Worm (Caenorhabditis elegans): ENCODE measurements around the gene F41E6.1.

The F41E6.1 gene

DNA sequence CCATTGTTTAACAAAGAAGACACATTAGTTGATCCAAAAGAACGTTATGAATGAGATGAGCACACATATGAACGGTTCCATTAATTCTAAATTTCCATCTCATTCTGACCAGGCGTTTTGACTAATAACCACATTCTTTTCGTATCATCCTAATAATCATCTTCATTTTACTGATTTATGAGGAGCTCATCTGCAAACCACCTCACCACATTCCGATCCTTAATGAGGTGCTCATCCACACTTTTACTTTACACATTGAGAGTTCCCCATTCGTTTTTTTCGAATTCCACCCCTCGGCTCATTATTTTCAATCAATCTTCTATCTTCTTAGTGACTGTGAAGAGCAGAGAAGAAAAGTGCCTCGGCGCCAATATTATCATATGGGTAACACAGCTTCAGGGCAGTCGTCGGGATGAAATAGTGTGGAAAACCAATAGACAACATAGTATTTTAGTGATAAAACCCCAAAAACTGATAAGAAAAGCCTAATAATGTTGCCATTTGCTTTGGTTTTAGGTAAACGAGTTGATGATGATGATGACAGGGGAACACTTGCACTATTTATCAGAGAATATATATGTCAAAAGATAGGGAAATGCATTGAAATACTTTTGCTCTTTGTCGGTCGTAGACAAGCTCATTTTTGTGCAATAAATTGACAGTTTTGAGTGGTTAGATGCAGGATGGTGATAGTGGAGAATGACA is 28.7 kb downstream of the F41E6.1 start (continued):
- peak; percentile 93 for TF ChIP-seq nhr-102 (tag; optimal IDR thresholded peaks at IDR 0.05)
- TF ChIP-seq nhr-237 (tag; optimal IDR thresholded peaks at IDR 0.05) = no peak
- no peak for TF ChIP-seq R02D3.7 (tag; optimal IDR thresholded peaks at IDR 0.05)
- peak; percentile 73 for TF ChIP-seq T20F7.1 (GFP tag; optimal IDR thresholded peaks at IDR 0.05)
- TF ChIP-seq pha-4 (GFP tag; IDR thresholded peaks at IDR 0.05) = peak; percentile 85; the same call in 1 of the 2 replicates
- TF ChIP-seq pha-4 (tag; optimal IDR thresholded peaks at IDR 0.05) = peak; percentile 23
- no peak for TF ChIP-seq snpc-4 (tag; optimal IDR thresholded peaks at IDR 0.05)
- no peak for TF ChIP-seq lir-3 (tag; optimal IDR thresholded peaks at IDR 0.05)
- TF ChIP-seq pqm-1 (tag; optimal IDR thresholded peaks at IDR 0.05) = peak; percentile 99
- no peak for TF ChIP-seq set-16 (GFP tag; IDR thresholded peaks at IDR 0.05)
- peak; percentile 22 for TF ChIP-seq nhr-6 (tag; optimal IDR thresholded peaks at IDR 0.05)
- TF ChIP-seq zfp-2 (tag; optimal IDR thresholded peaks at IDR 0.05) = no peak
- no peak for TF ChIP-seq mdl-1 (tag; optimal IDR thresholded peaks at IDR 0.05)
- peak; percentile 77 for TF ChIP-seq nhr-28 (tag; optimal IDR thresholded peaks at IDR 0.05)
- TF ChIP-seq lin-13 (GFP tag; optimal IDR thresholded peaks at IDR 0.05) = no peak
- no peak for TF ChIP-seq hmg-1.1 (GFP tag; IDR thresholded peaks at IDR 0.05)
- TF ChIP-seq dpl-1 (GFP tag; optimal IDR thresholded peaks at IDR 0.05) = no peak
- no peak for TF ChIP-seq spr-3 (GFP tag; optimal IDR thresholded peaks at IDR 0.05)
- TF ChIP-seq zfp-3 (GFP tag; conservative IDR thresholded peaks at IDR 0.05) = no peak
- TF ChIP-seq nhr-25 (tag; optimal IDR thresholded peaks at IDR 0.05; ENCODE audit: borderline replicate concordance, insufficient read depth) = no peak
- no peak for TF ChIP-seq tag-97 (GFP tag; IDR thresholded peaks at IDR 0.05)
- TF ChIP-seq jun-1 (tag; optimal IDR thresholded peaks at IDR 0.05) = peak; percentile 64
- TF ChIP-seq Y105C5A.15 (GFP tag; IDR thresholded peaks at IDR 0.05) = no peak
- TF ChIP-seq duxl-1 (tag; optimal IDR thresholded peaks at IDR 0.05; ENCODE audit: poor library complexity) = no peak
- no peak for TF ChIP-seq ama-1 (optimal IDR thresholded peaks at IDR 0.05)
- no peak for TF ChIP-seq ZK337.2 (GFP tag; IDR thresholded peaks at IDR 0.05)
- no peak for TF ChIP-seq ces-1 (GFP tag; optimal IDR thresholded peaks at IDR 0.05)
- no peak for TF ChIP-seq daf-12 (tag; optimal IDR thresholded peaks at IDR 0.05)
- TF ChIP-seq ceh-82 (tag; optimal IDR thresholded peaks at IDR 0.05) = no peak
- peak; percentile 88 to 96 for TF ChIP-seq unc-62 (GFP tag; optimal IDR thresholded peaks at IDR 0.05 in 1 of 2)
- no peak for TF ChIP-seq unc-62 (tag; optimal IDR thresholded peaks at IDR 0.05)
- no peak for TF ChIP-seq mxl-2 (GFP tag; conservative IDR thresholded peaks at IDR 0.05)
- no peak for TF ChIP-seq lim-7 (GFP tag; IDR thresholded peaks at IDR 0.05)
- no peak for TF ChIP-seq aha-1 (tag)
- TF ChIP-seq egl-43 (GFP tag; IDR thresholded peaks at IDR 0.05) = no peak
- 0 out of 2 replicates have a peak, but pooled peaks have one; percentile 40 for TF ChIP-seq saeg-2 (GFP tag; IDR thresholded peaks at IDR 0.05)
- peak; percentile 78 for TF ChIP-seq ceh-20 (GFP tag; IDR thresholded peaks at IDR 0.05)
- TF ChIP-seq php-3 (GFP tag; IDR thresholded peaks at IDR 0.05) = peak; percentile 99
- TF ChIP-seq ceh-44 (GFP tag; IDR thresholded peaks at IDR 0.05) = no peak
- TF ChIP-seq vab-7 (GFP tag; IDR thresholded peaks at IDR 0.05) = no peak
- peak; percentile 74 for TF ChIP-seq cey-2 (tag; optimal IDR thresholded peaks at IDR 0.05; ENCODE audit: borderline replicate concordance, insufficient read depth)
- no peak for TF ChIP-seq zag-1 (tag; optimal IDR thresholded peaks at IDR 0.05)
- no peak for TF ChIP-seq arid-1 (GFP tag; conservative IDR thresholded peaks at IDR 0.05)
- TF ChIP-seq nhr-41 (GFP tag; IDR thresholded peaks at IDR 0.05) = peak; percentile 78; the same call in 1 of the 2 replicates
- TF ChIP-seq D1046.2 (GFP tag; IDR thresholded peaks at IDR 0.05) = no peak
- no peak for TF ChIP-seq fos-1 (tag; optimal IDR thresholded peaks at IDR 0.05)
- TF ChIP-seq F49E8.2 (tag; optimal IDR thresholded peaks at IDR 0.05; ENCODE audit: borderline replicate concordance) = no peak
- TF ChIP-seq lin-38 (GFP tag; IDR thresholded peaks at IDR 0.05) = no peak
- TF ChIP-seq nhr-111 (GFP tag; optimal IDR thresholded peaks at IDR 0.05) = no peak
- no peak for TF ChIP-seq ctbp-1 (GFP tag; IDR thresholded peaks at IDR 0.05)
- TF ChIP-seq mes-2 (tag; optimal IDR thresholded peaks at IDR 0.05; ENCODE audit: poor library complexity, severe bottlenecking) = peak; percentile 27
